Worm (Caenorhabditis elegans) whole organism, L4 larva: ENCODE measurements around the gene tbc-18.
A peak's percentile ranks its signal among the peaks of the same experiment; 100 is the strongest.

ENCODE experiments used
- F10B5.3 ChIP-seq: sonication (generic microtip); optimal IDR thresholded peaks from 2 replicates; lab custom pipeline; 2016; ENCODE audit warnings: mild to moderate bottlenecking, missing genetic modification characterization, missing compliant biosample characterization
- F37D6.2 ChIP-seq: sonication (generic microtip); optimal IDR thresholded peaks from 2 replicates; lab custom pipeline; 2016; ENCODE audit warnings: mild to moderate bottlenecking, missing genetic modification characterization, missing compliant biosample characterization
- F44E2.7 ChIP-seq: fragments of 200-800 bp; sonication (Bioruptor generic); IDR thresholded peaks from 2 replicates; pipeline ENCODE4 v2.1.2; 2022; ENCODE audit warnings: missing genetic modification characterization, missing compliant biosample characterization
- R02D3.7 ChIP-seq: fragments of 150-350 bp; sonication (generic microtip); optimal IDR thresholded peaks from 3 replicates; lab custom pipeline; 2014; ENCODE audit warnings: missing biosample characterization, missing genetic modification characterization
- T26A8.4 ChIP-seq: fragments of 200-800 bp; sonication (Bioruptor generic); IDR thresholded peaks from 2 replicates; pipeline ENCODE4 v1.3.6; 2022; ENCODE audit warnings: missing genetic modification characterization, missing compliant biosample characterization
- Y48G9A.11 ChIP-seq: fragments of 200-800 bp; sonication (Bioruptor generic); IDR thresholded peaks from 2 replicates; pipeline ENCODE4 v1.3.6; 2022; ENCODE audit warnings: missing genetic modification reagents, missing genetic modification characterization, missing compliant biosample characterization
- Y5F2A.4 ChIP-seq: fragments of 200-800 bp; sonication (Bioruptor generic); optimal IDR thresholded peaks from 2 replicates; lab custom pipeline; 2018; ENCODE audit warnings: mild to moderate bottlenecking, missing genetic modification characterization, missing compliant biosample characterization
- Y75B8A.6 ChIP-seq: fragments of 200-800 bp; sonication (Bioruptor generic); IDR thresholded peaks from 2 replicates; pipeline ENCODE4 v1.3.6; 2022; ENCODE audit warnings: missing genetic modification reagents, missing genetic modification characterization, missing compliant biosample characterization
- ZK337.2 ChIP-seq: fragments of 200-800 bp; sonication (Bioruptor generic); IDR thresholded peaks from 2 replicates; pipeline ENCODE4 v1.3.6; 2022; ENCODE audit warnings: missing genetic modification reagents, missing genetic modification characterization, missing compliant biosample characterization
- ZK546.5 ChIP-seq, 2 experiments: sonication (generic microtip); optimal IDR thresholded peaks; 2 replicates each; lab custom pipeline; 2017; ENCODE audit warnings: missing biosample characterization in 2 of 2, missing genetic modification characterization in 2 of 2
- aha-1 ChIP-seq: fragments of 150-350 bp; peaks from one replicate; lab custom pipeline; 2014; ENCODE audit warnings: missing biosample characterization, missing genetic modification characterization
- arid-1 ChIP-seq: fragments of 200-800 bp; sonication (Bioruptor generic); conservative IDR thresholded peaks from 2 replicates; pipeline ENCODE4 v1.3.6; 2022; ENCODE audit warnings: missing genetic modification reagents, missing genetic modification characterization, missing compliant biosample characterization
- attf-4 ChIP-seq: sonication (generic microtip); optimal IDR thresholded peaks from 3 replicates; lab custom pipeline; 2017; ENCODE audit warnings: missing biosample characterization, missing genetic modification characterization
- cey-2 ChIP-seq: sonication (generic microtip); optimal IDR thresholded peaks from 3 replicates; lab custom pipeline; 2017; ENCODE audit warnings: missing genetic modification characterization, mild to moderate bottlenecking, missing compliant biosample characterization, antibody characterized with exemption, borderline replicate concordance; ENCODE audit not compliant: insufficient read depth
- ctbp-1 ChIP-seq: fragments of 200-800 bp; sonication (Bioruptor generic); IDR thresholded peaks from 2 replicates; pipeline ENCODE4 v1.3.6; 2022; ENCODE audit warnings: missing genetic modification reagents, missing genetic modification characterization, missing compliant biosample characterization
- daf-16 ChIP-seq, 3 experiments: sonication (generic microtip); optimal IDR thresholded peaks; 2 replicates each; lab custom pipeline; 2016 to 2017; ENCODE audit warnings: missing genetic modification characterization in 3 of 3, missing genetic modification reagents in 3 of 3, mild to moderate bottlenecking in 2 of 3, missing compliant biosample characterization in 2 of 3, missing biosample characterization in 1 of 3, moderate library complexity in 1 of 3
- dmd-8 ChIP-seq: fragments of 200-800 bp; sonication (Bioruptor generic); IDR thresholded peaks from 2 replicates; pipeline ENCODE4 v1.3.6; 2022; ENCODE audit warnings: missing genetic modification characterization, missing compliant biosample characterization
- dmd-9 ChIP-seq: fragments of 200-800 bp; sonication (Bioruptor generic); IDR thresholded peaks from 2 replicates; pipeline ENCODE4 v1.3.6; 2022; ENCODE audit warnings: missing genetic modification reagents, missing genetic modification characterization, missing compliant biosample characterization
- dpl-1 ChIP-seq: fragments of 150-350 bp; optimal IDR thresholded peaks from 2 replicates; lab custom pipeline; 2014; ENCODE audit warnings: missing biosample characterization, missing genetic modification reagents, missing genetic modification characterization
- dve-1 ChIP-seq: sonication (generic microtip); optimal IDR thresholded peaks from 2 replicates; lab custom pipeline; 2017; ENCODE audit warnings: antibody characterized with exemption, mild to moderate bottlenecking, missing genetic modification characterization, missing compliant biosample characterization; ENCODE audit not compliant: insufficient read depth
- hlh-11 ChIP-seq: fragments of 200-800 bp; sonication (Bioruptor generic); optimal IDR thresholded peaks from 2 replicates; lab custom pipeline; 2018; ENCODE audit warnings: mild to moderate bottlenecking, missing genetic modification characterization, missing compliant biosample characterization
- lim-7 ChIP-seq: fragments of 200-800 bp; sonication (Bioruptor generic); IDR thresholded peaks from 2 replicates; pipeline ENCODE4 v1.3.6; 2022; ENCODE audit warnings: missing genetic modification characterization, missing compliant biosample characterization
- lin-13 ChIP-seq: fragments of 150-350 bp; optimal IDR thresholded peaks from 2 replicates; lab custom pipeline; 2014; ENCODE audit warnings: missing biosample characterization, missing genetic modification reagents, missing genetic modification characterization
- lin-15B ChIP-seq: fragments of 150-350 bp; sonication (generic microtip); optimal IDR thresholded peaks from 3 replicates; lab custom pipeline; 2014; ENCODE audit warnings: missing biosample characterization, missing genetic modification characterization
- lin-38 ChIP-seq: fragments of 200-800 bp; sonication (Bioruptor generic); IDR thresholded peaks from 2 replicates; pipeline ENCODE4 v1.3.6; 2022; ENCODE audit warnings: missing genetic modification reagents, missing genetic modification characterization, missing compliant biosample characterization
- lin-39 ChIP-seq: fragments of 150-350 bp; optimal IDR thresholded peaks from 2 replicates; lab custom pipeline; 2014; ENCODE audit warnings: missing biosample characterization, missing genetic modification reagents, missing genetic modification characterization
- lir-3 ChIP-seq: sonication (generic microtip); optimal IDR thresholded peaks from 2 replicates; lab custom pipeline; 2016; ENCODE audit warnings: mild to moderate bottlenecking, missing genetic modification characterization, missing compliant biosample characterization
- madf-5 ChIP-seq, 2 experiments: fragments of 200-800 bp; sonication (Bioruptor generic); IDR thresholded peaks; 2 replicates each; pipeline ENCODE4 v1.3.6; 2022; ENCODE audit warnings: missing compliant biosample characterization in 2 of 2, missing genetic modification characterization in 2 of 2
- madf-9 ChIP-seq: fragments of 200-800 bp; sonication (Bioruptor generic); conservative IDR thresholded peaks from 2 replicates; pipeline ENCODE4 v1.3.6; 2022; ENCODE audit warnings: missing genetic modification reagents, missing genetic modification characterization, missing compliant biosample characterization
- mdl-1 ChIP-seq, 2 experiments: fragments of 150-350 bp in 1 of 2; sonication (generic microtip) in 1 of 2; optimal IDR thresholded peaks; 2 replicates each; lab custom pipeline; 2014 to 2017; ENCODE audit warnings: missing biosample characterization in 2 of 2, missing genetic modification characterization in 2 of 2
- mes-2 ChIP-seq: sonication (generic microtip); optimal IDR thresholded peaks from 2 replicates; lab custom pipeline; 2016; ENCODE audit warnings: missing genotype, mild to moderate bottlenecking, missing genetic modification characterization, missing compliant biosample characterization; ENCODE audit not compliant: poor library complexity, severe bottlenecking
- mxl-3 ChIP-seq: fragments of 200-800 bp; sonication (Bioruptor generic); optimal IDR thresholded peaks from 2 replicates; lab custom pipeline; 2018; ENCODE audit warnings: mild to moderate bottlenecking, missing genetic modification characterization, missing compliant biosample characterization
- nhr-102 ChIP-seq: sonication (generic microtip); optimal IDR thresholded peaks from 2 replicates; lab custom pipeline; 2016; ENCODE audit warnings: mild to moderate bottlenecking, missing genetic modification characterization, moderate library complexity, missing compliant biosample characterization
- nhr-41 ChIP-seq: fragments of 200-800 bp; sonication (Bioruptor generic); IDR thresholded peaks from 2 replicates; pipeline ENCODE4 v1.3.6; 2022; ENCODE audit warnings: missing genetic modification reagents, missing genetic modification characterization, missing compliant biosample characterization
- nhr-42 ChIP-seq: fragments of 200-800 bp; sonication (Bioruptor generic); IDR thresholded peaks from 2 replicates; pipeline ENCODE4 v1.3.6; 2022; ENCODE audit warnings: missing genetic modification characterization, missing compliant biosample characterization
- nhr-48 ChIP-seq: sonication (generic microtip); optimal IDR thresholded peaks from 2 replicates; lab custom pipeline; 2016; ENCODE audit warnings: mild to moderate bottlenecking, missing genetic modification characterization, missing compliant biosample characterization
- nhr-6 ChIP-seq: fragments of 150-350 bp; optimal IDR thresholded peaks from 2 replicates; lab custom pipeline; 2014; ENCODE audit warnings: missing biosample characterization, missing genetic modification characterization
- sdz-12 ChIP-seq: fragments of 200-800 bp; sonication (Bioruptor generic); optimal IDR thresholded peaks from 2 replicates; lab custom pipeline; 2018; ENCODE audit warnings: mild to moderate bottlenecking, missing genetic modification characterization, missing compliant biosample characterization
- snpc-1.2 ChIP-seq: fragments of 200-800 bp; sonication (Bioruptor generic); IDR thresholded peaks from 2 replicates; pipeline ENCODE4 v1.3.6; 2022; ENCODE audit warnings: missing genetic modification reagents, missing genetic modification characterization, missing compliant biosample characterization
- spr-1 ChIP-seq: sonication (generic microtip); optimal IDR thresholded peaks from 2 replicates; lab custom pipeline; 2016; ENCODE audit warnings: mild to moderate bottlenecking, missing genetic modification characterization, missing compliant biosample characterization
- tag-97 ChIP-seq: fragments of 200-800 bp; sonication (Bioruptor generic); IDR thresholded peaks from 2 replicates; pipeline ENCODE4 v1.3.6; 2022; ENCODE audit warnings: missing genetic modification characterization, missing compliant biosample characterization
- zag-1 ChIP-seq: fragments of 150-350 bp; optimal IDR thresholded peaks from 2 replicates; lab custom pipeline; 2014; ENCODE audit warnings: missing biosample characterization, missing genetic modification characterization
- zfp-2 ChIP-seq: sonication (generic microtip); optimal IDR thresholded peaks from 2 replicates; lab custom pipeline; 2016; ENCODE audit warnings: mild to moderate bottlenecking, missing genetic modification characterization, missing compliant biosample characterization
- zfp-3 ChIP-seq: fragments of 200-800 bp; sonication (Bioruptor generic); conservative IDR thresholded peaks from 2 replicates; pipeline ENCODE4 v1.3.6; 2022; ENCODE audit warnings: missing genetic modification reagents, missing genetic modification characterization, missing compliant biosample characterization
- zip-11 ChIP-seq: fragments of 200-800 bp; sonication (Bioruptor generic); IDR thresholded peaks from 2 replicates; pipeline ENCODE4 v1.3.6; 2022; ENCODE audit warnings: missing genetic modification characterization, missing compliant biosample characterization

The tbc-18 gene

ce11 chrX:8356305-8356704, 22.1 kb upstream of the tbc-18 start (continued):
- no peak for TF ChIP-seq T26A8.4 (GFP tag; lab: Robert Waterston, UW)

- TF ChIP-seq snpc-1.2 (GFP tag; lab: Robert Waterston, UW), result no peak
- TF ChIP-seq ZK337.2 (GFP tag; lab: Robert Waterston, UW), result no peak
- no peak for TF ChIP-seq zfp-3
- no peak for TF ChIP-seq nhr-102 (tag; lab: Kevin White, UChicago)
- TF ChIP-seq T26A8.4 (GFP tag; lab: Robert Waterston, UW), result no peak
- no peak for TF ChIP-seq Y48G9A.11 (GFP tag; lab: Robert Waterston, UW)
- no peak for TF ChIP-seq nhr-42 (GFP tag; lab: Robert Waterston, UW)
- no peak for TF ChIP-seq madf-5 (GFP tag; IDR thresholded peaks at IDR 0.05; lab: Robert Waterston, UW)
- no peak for TF ChIP-seq R02D3.7 (tag; lab: Kevin White, UChicago)
- no peak for TF ChIP-seq hlh-11
- TF ChIP-seq mdl-1 (tag; optimal IDR thresholded peaks at IDR 0.05; lab: Kevin White, UChicago), result no peak
- no peak for TF ChIP-seq lir-3 (tag; lab: Kevin White, UChicago)
- no peak for TF ChIP-seq ZK546.5 (tag; optimal IDR thresholded peaks at IDR 0.05; lab: Kevin White, UChicago)
- no peak for TF ChIP-seq Y5F2A.4 (GFP tag; lab: Kevin White, UChicago)
- TF ChIP-seq lin-39, result no peak
- no peak for TF ChIP-seq zag-1 (tag; lab: Kevin White, UChicago)
Observed at ce11 chrX:8362379-8362778, 16.0 kb upstream of the tbc-18 start.

- TF ChIP-seq dpl-1, result no peak
- TF ChIP-seq zfp-3, result no peak
- TF ChIP-seq madf-9 (GFP tag; lab: Robert Waterston, UW), result no peak
- no peak for TF ChIP-seq cey-2
- no peak for TF ChIP-seq nhr-6 (tag; lab: Kevin White, UChicago)
- TF ChIP-seq nhr-48 (tag; lab: Kevin White, UChicago), result no peak
- TF ChIP-seq zip-11 (GFP tag; lab: Robert Waterston, UW), result no peak
- TF ChIP-seq, all 104 proteins: peak for 0
Observed at ce11 chrX:8367553-8367952, 10.8 kb upstream of the tbc-18 start, which contains the start of gene F40B5.2. F40B5.2 (plus strand) TSS chrX:8367853.

- no peak for TF ChIP-seq zfp-3
- TF ChIP-seq zfp-2 (tag; lab: Kevin White, UChicago), result no peak
- TF ChIP-seq aha-1, result peak; percentile 99
- TF ChIP-seq F37D6.2 (tag; lab: Kevin White, UChicago), result peak; percentile 73
- no peak for TF ChIP-seq mes-2 (tag; lab: Kevin White, UChicago)
- no peak for TF ChIP-seq tag-97
- no peak for TF ChIP-seq sdz-12 (GFP tag; lab: Kevin White, UChicago)
- TF ChIP-seq mxl-3 (GFP tag; lab: Kevin White, UChicago), result peak; percentile 53
- TF ChIP-seq dmd-9 (GFP tag; lab: Robert Waterston, UW), result no peak
- no peak for TF ChIP-seq dmd-8 (GFP tag; lab: Robert Waterston, UW)
- peak; percentile 63; the same call in 1 of the 2 replicates for TF ChIP-seq ctbp-1 (GFP tag; lab: Robert Waterston, UW)
- TF ChIP-seq madf-5 (GFP tag; IDR thresholded peaks at IDR 0.05; lab: Robert Waterston, UW), result no peak
- TF ChIP-seq nhr-48 (tag; lab: Kevin White, UChicago), result peak; percentile 33
- TF ChIP-seq spr-1, result peak; percentile 32
- no peak for TF ChIP-seq Y5F2A.4 (GFP tag; lab: Kevin White, UChicago)
- no peak for TF ChIP-seq lir-3 (tag; lab: Kevin White, UChicago)
- TF ChIP-seq lin-15B (tag; lab: Kevin White, UChicago), result no peak
- no peak for TF ChIP-seq lim-7 (GFP tag; lab: Robert Waterston, UW)
- TF ChIP-seq lin-13, result peak; percentile 50
- no peak for TF ChIP-seq attf-4
- no peak for TF ChIP-seq F44E2.7 (GFP tag; lab: Robert Waterston, UW)
- TF ChIP-seq lin-38, result no peak
- no peak for TF ChIP-seq arid-1 (GFP tag; lab: Robert Waterston, UW)
- TF ChIP-seq nhr-102 (tag; lab: Kevin White, UChicago), result no peak
- TF ChIP-seq dve-1 (tag; lab: Kevin White, UChicago), result peak; percentile 91
- peak in 1 of 2 experiments; percentile 23 for TF ChIP-seq daf-16 (GFP tag; optimal IDR thresholded peaks at IDR 0.05; lab: Kevin White, UChicago)
- TF ChIP-seq daf-16 (tag; optimal IDR thresholded peaks at IDR 0.05; lab: Kevin White, UChicago), result peak; percentile 72
- TF ChIP-seq Y75B8A.6 (GFP tag; lab: Robert Waterston, UW), result no peak
- no peak for TF ChIP-seq F10B5.3 (tag; lab: Kevin White, UChicago)
- TF ChIP-seq nhr-41, result no peak
- no peak for TF ChIP-seq snpc-1.2 (GFP tag; lab: Robert Waterston, UW)
- TF ChIP-seq ZK546.5 (tag; optimal IDR thresholded peaks at IDR 0.05; lab: Kevin White, UChicago), result no peak
Observed at ce11 chrX:8368210-8368609, 10.1 kb upstream of the tbc-18 start.
